Fruit fly (Drosophila melanogaster) whole organism, wandering third instar larva: ENCODE results near the gene CG43149.

ENCODE experiments used
- Abd-B ChIP-seq: fragments of >200 bp; optimal IDR thresholded peaks from 2 replicates; lab custom pipeline; 2017; ENCODE audit warnings: missing biosample characterization, missing genetic modification characterization
- Hr78 ChIP-seq: fragments of >200 bp; optimal IDR thresholded peaks from 2 replicates; lab custom pipeline; 2017; ENCODE audit warnings: missing biosample characterization, missing genetic modification characterization
- Jra ChIP-seq: sonication (Bioruptor generic); optimal IDR thresholded peaks from 2 replicates; lab custom pipeline; 2016; ENCODE audit warnings: missing biosample characterization, missing genetic modification characterization
- Myc ChIP-seq: fragments of >200 bp; optimal IDR thresholded peaks from 2 replicates; lab custom pipeline; 2017
- br ChIP-seq: fragments of 200-800 bp; sonication (Bioruptor generic); optimal IDR thresholded peaks from 2 replicates; lab custom pipeline; 2016; ENCODE audit warnings: missing biosample characterization, missing genetic modification characterization
- dl ChIP-seq, 2 experiments: fragments of 175-275, 200-275 bp in 1 of 2; fragments of 200-275 bp in 1 of 2; sonication (Bioruptor generic); optimal IDR thresholded peaks; lab custom pipeline; 2018; ENCODE audit warnings: mild to moderate bottlenecking in 2 of 2, missing biosample characterization in 2 of 2, missing genetic modification characterization in 2 of 2, moderate library complexity in 2 of 2; ENCODE audit not compliant: partially characterized antibody in 2 of 2, insufficient read depth in 1 of 2
- jim ChIP-seq: fragments of 175-275, 200-325 bp; sonication (Bioruptor generic); optimal IDR thresholded peaks from 2 replicates; lab custom pipeline; 2016; ENCODE audit warnings: missing biosample characterization, mild to moderate bottlenecking, missing genetic modification characterization
- psq ChIP-seq: fragments of 200-800 bp; sonication (Bioruptor generic); optimal IDR thresholded peaks from 3 replicates; lab custom pipeline; 2017; ENCODE audit warnings: missing biosample characterization, mild to moderate bottlenecking, missing genetic modification characterization, moderate library complexity

dm6 chr3L:22069-22468, 32.5 kb downstream of the CG43149 start, which contains the start of gene mthl8:
- TF ChIP-seq jim: no peak
- TF ChIP-seq br (GFP tag; lab: Kevin White, UChicago): no peak
- no peak for TF ChIP-seq Abd-B (GFP tag; lab: Kevin White, UChicago)
- TF ChIP-seq dl (GFP tag; optimal IDR thresholded peaks at IDR 0.05; lab: Kevin White, UChicago; ENCODE audit: insufficient read depth in 1 of 2, partially characterized antibody in 2 of 2): no peak
- TF ChIP-seq psq (GFP tag; lab: Kevin White, UChicago): no peak
- no peak for TF ChIP-seq Hr78 (GFP tag; lab: Kevin White, UChicago)
- no peak for TF ChIP-seq Myc (lab: Kevin White, UChicago)
- TF ChIP-seq Jra (GFP tag; lab: Kevin White, UChicago): no peak
